Fruit fly (Drosophila melanogaster) whole organism, prepupa: ENCODE results near the gene CG4161.

ENCODE experiments used
- CG10631 ChIP-seq: fragments of 200-800 bp; sonication (Bioruptor generic); optimal IDR thresholded peaks from 2 replicates; lab custom pipeline; 2016; ENCODE audit warnings: missing biosample characterization, missing genetic modification characterization
- CG10669 ChIP-seq: fragments of 200-800 bp; sonication (Bioruptor generic); optimal IDR thresholded peaks from 3 replicates; lab custom pipeline; 2018; ENCODE audit warnings: missing biosample characterization, mild to moderate bottlenecking, missing genetic modification characterization, moderate library complexity
- CG11294 ChIP-seq: fragments of 200-800 bp; sonication (Bioruptor generic); IDR thresholded peaks from 2 replicates; pipeline ENCODE4 v1.3.6; 2022; ENCODE audit warnings: missing biosample characterization, missing genetic modification characterization
- CG11902 ChIP-seq: fragments of 200-800 bp; sonication (Bioruptor generic); optimal IDR thresholded peaks from 3 replicates; lab custom pipeline; 2016; ENCODE audit warnings: missing biosample characterization, missing genetic modification characterization
- CG15336 ChIP-seq: fragments of 200-800 bp; sonication (Bioruptor generic); IDR thresholded peaks from 2 replicates; pipeline ENCODE4 v1.3.6; 2022; ENCODE audit warnings: missing biosample characterization, missing genetic modification characterization
- CG1621 ChIP-seq: fragments of 200-800 bp; sonication (Bioruptor generic); optimal IDR thresholded peaks from 3 replicates; lab custom pipeline; 2018; ENCODE audit warnings: missing biosample characterization, mild to moderate bottlenecking, missing genetic modification characterization
- CG3032 ChIP-seq: fragments of 200-800 bp; optimal IDR thresholded peaks from 2 replicates; lab custom pipeline; 2019; ENCODE audit warnings: missing biosample characterization, mild to moderate bottlenecking, missing genetic modification characterization, moderate library complexity
- CG32006 ChIP-seq: fragments of 200-800 bp; sonication (Bioruptor generic); optimal IDR thresholded peaks from 3 replicates; lab custom pipeline; 2017; ENCODE audit warnings: missing biosample characterization, mild to moderate bottlenecking, missing genetic modification characterization
- CG34406 ChIP-seq: fragments of 200-800 bp; sonication (Bioruptor generic); optimal IDR thresholded peaks from 3 replicates; lab custom pipeline; 2016; ENCODE audit warnings: missing biosample characterization, missing genetic modification characterization
- CG3919 ChIP-seq: fragments of 200-800 bp; sonication (Bioruptor generic); optimal IDR thresholded peaks from 3 replicates; lab custom pipeline; 2016; ENCODE audit warnings: missing biosample characterization, missing genetic modification characterization
- CG6792 ChIP-seq: fragments of 200-800 bp; sonication (Bioruptor generic); optimal IDR thresholded peaks from 3 replicates; lab custom pipeline; 2016; ENCODE audit warnings: missing biosample characterization, missing genetic modification characterization
- CG6808 ChIP-seq: fragments of 200-800 bp; sonication (Bioruptor generic); optimal IDR thresholded peaks from 3 replicates; lab custom pipeline; 2017; ENCODE audit warnings: missing biosample characterization, missing genetic modification characterization, mild to moderate bottlenecking, moderate library complexity, missing genetic modification reagents
- CG6854 ChIP-seq: fragments of 200-800 bp; sonication (Bioruptor generic); optimal IDR thresholded peaks from 2 replicates; lab custom pipeline; 2017; ENCODE audit warnings: missing biosample characterization, mild to moderate bottlenecking, missing genetic modification characterization
- CG7368 ChIP-seq: fragments of 200-800 bp; sonication (Bioruptor generic); optimal IDR thresholded peaks from 3 replicates; lab custom pipeline; 2016; ENCODE audit warnings: missing biosample characterization, missing genetic modification characterization
- CG8119 ChIP-seq: fragments of 200-800 bp; sonication (Bioruptor generic); IDR thresholded peaks from 3 replicates; pipeline ENCODE4 v1.3.6; 2022; ENCODE audit warnings: missing biosample characterization, missing genetic modification characterization
- CG9139 ChIP-seq: fragments of 200-800 bp; sonication (Bioruptor generic); optimal IDR thresholded peaks from 3 replicates; lab custom pipeline; 2017; ENCODE audit warnings: missing biosample characterization, mild to moderate bottlenecking, missing genetic modification characterization
- Eip78C ChIP-seq: fragments of 200-800 bp; sonication (Bioruptor generic); peaks from one replicate; lab custom pipeline; 2016; ENCODE audit warnings: missing biosample characterization, missing genetic modification characterization
- Eip93F ChIP-seq: fragments of 200-800 bp; sonication (Bioruptor generic); optimal IDR thresholded peaks from 2 replicates; lab custom pipeline; 2016; ENCODE audit warnings: missing biosample characterization, mild to moderate bottlenecking, missing genetic modification characterization
- Hr39 ChIP-seq: fragments of 200-800 bp; sonication (Bioruptor generic); optimal IDR thresholded peaks from 2 replicates; lab custom pipeline; 2016; ENCODE audit warnings: missing biosample characterization, missing genetic modification characterization
- Met ChIP-seq: fragments of 200-800 bp; sonication (Bioruptor generic); optimal IDR thresholded peaks from 3 replicates; lab custom pipeline; 2016; ENCODE audit warnings: missing biosample characterization, missing genetic modification characterization
- OdsH ChIP-seq: fragments of 200-800 bp; sonication (Bioruptor generic); optimal IDR thresholded peaks from 3 replicates; lab custom pipeline; 2016; ENCODE audit warnings: missing biosample characterization, missing genetic modification characterization
- Sox102F ChIP-seq: fragments of 200-800 bp; sonication (Bioruptor generic); optimal IDR thresholded peaks from 2 replicates; lab custom pipeline; 2016; ENCODE audit warnings: missing biosample characterization, mild to moderate bottlenecking, missing genetic modification characterization
- Sox14 ChIP-seq: fragments of 200-800 bp; sonication (Bioruptor generic); optimal IDR thresholded peaks from 3 replicates; lab custom pipeline; 2016; ENCODE audit warnings: missing biosample characterization, missing genetic modification characterization
- acj6 ChIP-seq: fragments of 200-800 bp; sonication (Bioruptor generic); optimal IDR thresholded peaks from 3 replicates; lab custom pipeline; 2016; ENCODE audit warnings: missing biosample characterization, missing genetic modification characterization
- dac ChIP-seq: fragments of 200-800 bp; sonication (Bioruptor generic); optimal IDR thresholded peaks from 2 replicates; lab custom pipeline; 2017; ENCODE audit warnings: missing biosample characterization, mild to moderate bottlenecking, missing genetic modification characterization
- dsx ChIP-seq: fragments of 200-800 bp; optimal IDR thresholded peaks from 3 replicates; lab custom pipeline; 2019; ENCODE audit warnings: missing biosample characterization, mild to moderate bottlenecking, missing genetic modification characterization, moderate library complexity; ENCODE audit not compliant: poor library complexity, severe bottlenecking
- fd85E ChIP-seq: fragments of 200-800 bp; sonication (Bioruptor generic); optimal IDR thresholded peaks from 3 replicates; lab custom pipeline; 2016; ENCODE audit warnings: missing biosample characterization, missing genetic modification characterization
- lz ChIP-seq: fragments of 200-800 bp; sonication (Bioruptor generic); optimal IDR thresholded peaks from 3 replicates; lab custom pipeline; 2016; ENCODE audit warnings: missing biosample characterization, missing genetic modification characterization
- net ChIP-seq: fragments of 200-800 bp; sonication (Bioruptor generic); optimal IDR thresholded peaks from 3 replicates; lab custom pipeline; 2016; ENCODE audit warnings: missing biosample characterization, missing genetic modification characterization
- pdm3 ChIP-seq: fragments of 200-800 bp; sonication (Bioruptor generic); optimal IDR thresholded peaks from 3 replicates; lab custom pipeline; 2016; ENCODE audit warnings: missing biosample characterization, missing genetic modification characterization
- spab ChIP-seq: fragments of 200-800 bp; sonication (Bioruptor generic); optimal IDR thresholded peaks from 2 replicates; lab custom pipeline; 2017; ENCODE audit warnings: missing biosample characterization, mild to moderate bottlenecking, missing genetic modification characterization, missing genetic modification reagents
- ss ChIP-seq, 2 experiments: fragments of 200-800 bp; sonication (Bioruptor generic); optimal IDR thresholded peaks; 2 replicates in 1 of 2; 3 replicates in 1 of 2; lab custom pipeline; 2017 to 2018; ENCODE audit warnings: mild to moderate bottlenecking in 2 of 2, missing biosample characterization in 2 of 2, missing genetic modification characterization in 2 of 2, moderate library complexity in 1 of 2
- svp ChIP-seq: fragments of 200-800 bp; sonication (Bioruptor generic); peaks from one replicate; lab custom pipeline; 2016; ENCODE audit warnings: missing biosample characterization, missing genetic modification characterization
- vri ChIP-seq: fragments of 200-800 bp; sonication (Bioruptor generic); optimal IDR thresholded peaks from 3 replicates; lab custom pipeline; 2016; ENCODE audit warnings: missing biosample characterization, mild to moderate bottlenecking, missing genetic modification characterization

CG4161 gene

DNA sequence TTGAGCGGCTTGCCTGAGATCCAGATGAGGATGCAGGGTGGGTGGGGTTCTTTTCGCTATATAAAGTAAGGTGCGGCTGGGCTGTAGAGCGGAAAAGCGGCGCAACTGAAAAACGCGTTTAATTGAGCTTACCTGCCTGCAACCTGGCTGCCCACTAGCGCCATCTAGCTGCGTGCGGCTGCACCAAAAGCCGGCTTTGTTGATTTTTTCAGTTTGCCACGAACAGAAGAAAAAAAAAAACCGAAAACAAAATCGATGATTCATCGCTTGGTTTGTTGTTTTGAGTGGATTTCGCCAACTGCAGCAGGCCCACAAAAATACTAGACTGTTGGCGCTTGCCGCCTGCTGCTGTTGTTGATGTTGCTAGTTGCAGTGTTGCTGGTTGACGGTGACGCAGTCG, 10.6 kb upstream of the CG4161 start (continued):
- TF ChIP-seq spab (no peak), lz (GFP tag; lab: Kevin White, UChicago) (no peak), acj6 (GFP tag; lab: Kevin White, UChicago) (no peak), CG6792 (no peak), CG10631 (GFP tag; lab: Kevin White, UChicago) (no peak), vri (GFP tag; lab: Kevin White, UChicago) (no peak), pdm3 (no peak), CG10669 (GFP tag; lab: Kevin White, UChicago) (no peak), Eip78C (GFP tag; lab: Kevin White, UChicago) (no peak), CG6808 (GFP tag; lab: Kevin White, UChicago) (peak; percentile 58), Hr39 (GFP tag; lab: Kevin White, UChicago) (no peak), CG11902 (GFP tag; lab: Kevin White, UChicago) (no peak), Sox102F (GFP tag; lab: Kevin White, UChicago) (no peak), CG11294 (GFP tag; lab: Robert Waterston, UW) (0 out of 2 replicates have a peak, but pooled peaks have one; percentile 20), Eip93F (no peak), CG9139 (GFP tag; lab: Kevin White, UChicago) (no peak), OdsH (GFP tag; lab: Kevin White, UChicago) (no peak), CG3919 (GFP tag; lab: Kevin White, UChicago) (no peak), net (GFP tag; lab: Kevin White, UChicago) (peak; percentile 26), CG1621 (tag; lab: Kevin White, UChicago) (no peak), CG34406 (GFP tag; lab: Kevin White, UChicago) (no peak), CG8119 (GFP tag; lab: Robert Waterston, UW) (peak; percentile 85), svp (GFP tag; lab: Kevin White, UChicago) (no peak), CG32006 (GFP tag; lab: Kevin White, UChicago) (peak; percentile 28), CG3032 (tag; lab: Kevin White, UChicago) (no peak)

dm6 chr2L:15424135-15424534, 9.0 kb upstream of the CG4161 start:
- no peak for TF ChIP-seq CG3032 (tag; lab: Kevin White, UChicago)
- peak; percentile 52 for TF ChIP-seq svp (GFP tag; lab: Kevin White, UChicago)
- TF ChIP-seq CG7368 (GFP tag; lab: Kevin White, UChicago), result no peak
- TF ChIP-seq, all 60 proteins: peak for 1

DNA sequence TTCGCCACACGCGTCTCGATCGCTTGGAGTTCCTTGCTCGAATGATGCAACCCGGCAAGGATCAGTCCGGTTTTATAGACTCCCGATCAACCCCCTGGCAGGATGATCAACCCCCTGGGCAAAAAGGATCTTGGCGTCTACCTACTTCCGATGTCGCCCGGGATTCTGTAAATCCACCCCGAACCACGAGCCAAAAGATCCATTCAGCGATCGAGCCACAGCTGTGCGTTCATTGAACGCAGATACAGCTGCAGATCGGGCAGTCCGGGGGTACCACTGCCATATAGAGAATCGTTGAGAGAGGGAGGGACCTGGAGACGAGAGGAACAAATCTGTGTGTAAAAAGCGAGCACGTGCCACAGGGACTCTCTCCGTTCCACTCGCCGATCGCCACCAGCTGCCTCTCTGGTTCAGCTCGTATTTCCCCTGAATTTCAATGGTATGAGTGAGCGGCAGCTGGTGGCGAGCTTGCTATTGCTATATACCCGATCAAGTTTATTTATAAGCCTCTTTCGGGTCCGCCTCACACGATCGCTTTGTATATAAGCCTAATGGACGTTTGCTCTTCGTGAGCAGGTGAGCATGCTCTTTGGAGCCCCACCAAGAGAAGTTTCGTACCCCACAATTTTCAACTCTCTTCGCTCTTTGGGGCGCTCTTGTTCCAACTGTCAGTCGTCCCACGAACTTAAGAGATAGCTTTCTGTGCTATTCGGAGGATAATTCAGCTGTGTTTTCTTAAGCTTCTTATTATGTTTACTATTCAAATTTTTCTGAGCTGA, 7.4 kb upstream of the CG4161 start, which contains the start of gene wor:
Gene wor, minus strand, starts transcription at position 51 of the 779 bp plus-strand sequence.
- TF ChIP-seq CG10669 (GFP tag; lab: Kevin White, UChicago) (no peak), Eip78C (GFP tag; lab: Kevin White, UChicago) (peak; percentile 4), Sox14 (GFP tag; lab: Kevin White, UChicago) (no peak), ss (GFP tag; optimal IDR thresholded peaks at IDR 0.05; lab: Kevin White, UChicago) (peak in 1 of 2 experiments; percentile 26), CG6854 (GFP tag; lab: Kevin White, UChicago) (peak; percentile 7), CG15336 (GFP tag; lab: Robert Waterston, UW) (peak; percentile 29; the same call in 1 of the 2 replicates)

DNA sequence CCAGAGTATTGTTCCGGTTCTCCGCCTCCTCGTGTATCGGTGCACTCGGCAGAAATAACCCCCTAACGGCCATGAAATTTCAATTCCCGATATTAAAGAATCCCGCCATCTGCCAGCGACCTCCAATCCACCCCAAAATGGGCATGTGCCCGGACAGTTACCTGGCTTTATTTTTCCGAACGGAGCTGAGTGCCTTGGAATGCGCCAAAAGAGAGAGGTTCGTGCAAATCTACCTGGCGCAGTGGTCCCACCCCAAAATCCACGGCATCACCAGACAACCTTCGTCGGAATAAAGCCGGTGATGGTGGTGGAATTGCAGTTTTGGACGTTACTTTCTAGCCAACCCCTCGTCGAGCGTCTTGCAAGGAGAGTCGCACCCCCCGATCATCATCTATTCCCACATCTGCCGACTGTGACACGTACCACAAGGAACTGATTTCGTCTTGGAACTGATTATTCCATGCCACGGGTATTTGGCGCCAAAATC, 6.3 kb upstream of the CG4161 start:
- no peak for TF ChIP-seq CG9139 (GFP tag; lab: Kevin White, UChicago)

DNA sequence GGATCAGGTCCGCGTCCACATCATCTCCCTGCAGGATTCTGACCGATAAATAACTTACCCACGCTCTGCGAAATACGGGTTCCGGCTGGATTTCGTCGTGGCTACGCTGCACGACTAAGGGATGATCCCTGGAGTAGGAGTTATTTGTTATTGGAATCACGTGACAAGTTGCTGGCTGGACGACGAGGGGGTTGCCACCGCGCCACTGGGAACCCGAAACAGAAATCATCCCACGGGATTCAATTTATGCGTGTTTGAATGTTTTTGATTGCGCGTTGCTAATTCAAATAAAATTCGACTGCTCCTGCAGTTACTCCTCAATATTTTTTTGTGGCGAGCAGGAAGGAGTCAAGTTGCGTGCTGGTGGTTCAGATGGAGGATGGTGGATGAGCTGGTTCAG, 3.4 kb upstream of the CG4161 start:
- TF ChIP-seq dsx (GFP tag; lab: Kevin White, UChicago), result no peak
- no peak for TF ChIP-seq CG15336 (GFP tag; lab: Robert Waterston, UW)
- no peak for TF ChIP-seq CG6792
- TF ChIP-seq dac (GFP tag; lab: Kevin White, UChicago), result no peak
- TF ChIP-seq OdsH (GFP tag; lab: Kevin White, UChicago), result no peak
- no peak for TF ChIP-seq Met (GFP tag; lab: Kevin White, UChicago)
- TF ChIP-seq fd85E (GFP tag; lab: Kevin White, UChicago), result no peak
- TF ChIP-seq, all 60 proteins: peak for 0
